Worm (Caenorhabditis elegans): ENCODE measurements around the gene T24C2.5.

T24C2.5 gene

ce11 chrX:14534117-14534516 lies at the start of gene T24C2.5:
Gene T24C2.5, plus strand, starts transcription at chrX:14534417.
- TF ChIP-seq nhr-232 (tag; optimal IDR thresholded peaks at IDR 0.05) (no peak), pros-1 (tag; optimal IDR thresholded peaks at IDR 0.05) (no peak), unc-55 (GFP tag; optimal IDR thresholded peaks at IDR 0.05) (no peak), ref-2 (tag; optimal IDR thresholded peaks at IDR 0.05) (no peak), ztf-16 (tag; optimal IDR thresholded peaks at IDR 0.05) (no peak), ttx-3 (tag; optimal IDR thresholded peaks at IDR 0.05) (no peak), ceh-31 (tag; optimal IDR thresholded peaks at IDR 0.05) (no peak), sdc-2 (tag; optimal IDR thresholded peaks at IDR 0.05) (no peak), mec-3 (tag; optimal IDR thresholded peaks at IDR 0.05; ENCODE audit: borderline replicate concordance) (no peak)

- TF ChIP-seq fax-1 (tag; optimal IDR thresholded peaks at IDR 0.05): no peak
- no peak for TF ChIP-seq Y22D7AL.16 (tag; optimal IDR thresholded peaks at IDR 0.05)
- no peak for TF ChIP-seq sox-4 (tag; optimal IDR thresholded peaks at IDR 0.05)
- TF ChIP-seq ceh-45 (GFP tag; IDR thresholded peaks at IDR 0.05): no peak
- no peak for TF ChIP-seq ceh-22 (tag; optimal IDR thresholded peaks at IDR 0.05)
- TF ChIP-seq mec-3 (tag; optimal IDR thresholded peaks at IDR 0.05; ENCODE audit: borderline replicate concordance): no peak
- TF ChIP-seq ets-4 (tag; optimal IDR thresholded peaks at IDR 0.05): no peak
- TF ChIP-seq zip-5 (tag; optimal IDR thresholded peaks at IDR 0.05): no peak
- no peak for TF ChIP-seq pag-3 (tag; optimal IDR thresholded peaks at IDR 0.05; ENCODE audit: borderline replicate concordance)
- TF ChIP-seq C38D4.7 (GFP tag; optimal IDR thresholded peaks at IDR 0.05): no peak
- no peak for TF ChIP-seq ceh-9 (tag; optimal IDR thresholded peaks at IDR 0.05)
- no peak for TF ChIP-seq pros-1 (tag; optimal IDR thresholded peaks at IDR 0.05)
- TF ChIP-seq ceh-18 (tag; optimal IDR thresholded peaks at IDR 0.05): no peak
- no peak for TF ChIP-seq hlh-8 (tag; optimal IDR thresholded peaks at IDR 0.05)
- no peak for TF ChIP-seq ztf-16 (tag; optimal IDR thresholded peaks at IDR 0.05)
- no peak for TF ChIP-seq T23F11.4 (GFP tag; optimal IDR thresholded peaks at IDR 0.05)
- TF ChIP-seq hlh-30 (tag; optimal IDR thresholded peaks at IDR 0.05; ENCODE audit: insufficient read depth): no peak
- no peak for TF ChIP-seq sox-2 (GFP tag; IDR thresholded peaks at IDR 0.05)
Measured at ce11 chrX:14484827-14485226, 49.4 kb upstream of the T24C2.5 start, which contains the start of gene M163.8. Gene M163.8, plus strand, starts transcription at chrX:14485127.

- TF ChIP-seq pax-1 (tag; optimal IDR thresholded peaks at IDR 0.05): no peak
- no peak for TF ChIP-seq ceh-2 (tag; optimal IDR thresholded peaks at IDR 0.05)
- no peak for TF ChIP-seq syd-9 (tag; optimal IDR thresholded peaks at IDR 0.05)
- TF ChIP-seq nhr-11 (tag; optimal IDR thresholded peaks at IDR 0.05): no peak
- TF ChIP-seq K09A11.1 (tag; optimal IDR thresholded peaks at IDR 0.05; ENCODE audit: insufficient read depth): no peak
- TF ChIP-seq ceh-18 (tag; optimal IDR thresholded peaks at IDR 0.05): no peak
- no peak for TF ChIP-seq pag-3 (tag; optimal IDR thresholded peaks at IDR 0.05; ENCODE audit: borderline replicate concordance)
- TF ChIP-seq madf-2 (tag; optimal IDR thresholded peaks at IDR 0.05): no peak
- TF ChIP-seq ref-2 (tag; optimal IDR thresholded peaks at IDR 0.05): peak; percentile 84
- no peak for TF ChIP-seq hlh-15 (tag; optimal IDR thresholded peaks at IDR 0.05)
- TF ChIP-seq fkh-6 (tag; optimal IDR thresholded peaks at IDR 0.05): no peak
- TF ChIP-seq nfya-1 (tag; optimal IDR thresholded peaks at IDR 0.05): peak; percentile 28
- TF ChIP-seq K02D7.2 (tag; optimal IDR thresholded peaks at IDR 0.05): no peak
- no peak for TF ChIP-seq pha-2 (tag; optimal IDR thresholded peaks at IDR 0.05)
- peak; percentile 94 for TF ChIP-seq tbx-2 (tag; optimal IDR thresholded peaks at IDR 0.05)
- no peak for TF ChIP-seq mec-3 (tag; optimal IDR thresholded peaks at IDR 0.05; ENCODE audit: borderline replicate concordance)
- TF ChIP-seq sox-2 (GFP tag; IDR thresholded peaks at IDR 0.05): 0 out of 2 replicates have a peak, but pooled peaks have one; percentile 7
- no peak for TF ChIP-seq hlh-13 (GFP tag; optimal IDR thresholded peaks at IDR 0.05)
- no peak for TF ChIP-seq eyg-1 (tag; optimal IDR thresholded peaks at IDR 0.05)
- TF ChIP-seq ceh-34 (tag; optimal IDR thresholded peaks at IDR 0.05): no peak
- TF ChIP-seq ceh-6 (GFP tag; optimal IDR thresholded peaks at IDR 0.05): no peak
- no peak for TF ChIP-seq ahr-1 (tag; optimal IDR thresholded peaks at IDR 0.05)
- TF ChIP-seq pat-9 (tag; optimal IDR thresholded peaks at IDR 0.05): no peak
- no peak for TF ChIP-seq pqm-1 (tag; optimal IDR thresholded peaks at IDR 0.05)
- no peak for TF ChIP-seq ceh-14 (tag; optimal IDR thresholded peaks at IDR 0.05)
- TF ChIP-seq sox-4 (tag; optimal IDR thresholded peaks at IDR 0.05): no peak
- no peak for TF ChIP-seq zip-5 (tag; optimal IDR thresholded peaks at IDR 0.05)
- TF ChIP-seq lim-6 (tag; optimal IDR thresholded peaks at IDR 0.05): no peak
- peak; percentile 76 for TF ChIP-seq ceh-31 (tag; optimal IDR thresholded peaks at IDR 0.05)
- peak; percentile 11 for TF ChIP-seq ztf-16 (tag; optimal IDR thresholded peaks at IDR 0.05)
- no peak for TF ChIP-seq pha-4 (tag; optimal IDR thresholded peaks at IDR 0.05)
- no peak for TF ChIP-seq ets-4 (tag; optimal IDR thresholded peaks at IDR 0.05)
- no peak for TF ChIP-seq hlh-6 (tag; optimal IDR thresholded peaks at IDR 0.05)
- TF ChIP-seq ceh-45 (GFP tag; IDR thresholded peaks at IDR 0.05): no peak
- no peak for TF ChIP-seq ceh-19 (GFP tag; optimal IDR thresholded peaks at IDR 0.05)
Measured at ce11 chrX:14486503-14486902, 47.7 kb upstream of the T24C2.5 start.
